Fruit fly (Drosophila melanogaster): ENCODE data around the gene Tusp.

DNA sequence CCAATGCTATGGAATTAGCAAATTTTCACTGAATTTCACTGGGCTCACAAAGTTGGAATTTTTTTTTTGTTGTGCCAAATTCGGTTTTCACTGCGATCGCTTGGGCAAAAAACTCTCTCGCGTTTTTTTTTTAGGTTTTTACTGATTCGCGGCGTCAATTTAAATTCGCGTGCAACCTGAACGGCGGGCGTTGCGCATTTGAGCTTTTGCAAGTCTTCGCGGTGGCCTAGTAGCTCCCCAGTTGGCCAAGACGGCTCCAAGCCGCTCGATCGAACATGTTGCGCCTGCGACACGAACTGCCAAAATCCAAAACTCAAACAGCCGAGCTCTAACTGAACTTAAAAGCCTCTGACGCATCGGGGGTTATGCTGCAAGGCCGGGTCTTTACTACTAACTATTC, 11.7 kb upstream of the Tusp start, which contains the start of gene CG5639:
- no peak for TF ChIP-seq insv (optimal IDR thresholded peaks at IDR 0.05)
- no peak for TF ChIP-seq psq (optimal IDR thresholded peaks at IDR 0.05)
- TF ChIP-seq Sin3A (optimal IDR thresholded peaks at IDR 0.05): no peak
- no peak for TF ChIP-seq h (optimal IDR thresholded peaks at IDR 0.05)
